Fruit fly (Drosophila melanogaster) whole organism, pupa: ENCODE results near the gene CG6005.

Experiments
- CG13204 ChIP-seq: fragments of 200-800 bp; sonication (Bioruptor generic); optimal IDR thresholded peaks from 2 replicates; lab custom pipeline; 2018; ENCODE audit warnings: missing biosample characterization, mild to moderate bottlenecking, missing genetic modification characterization, moderate library complexity
- CG15710 ChIP-seq: fragments of 200-800 bp; sonication (Bioruptor generic); optimal IDR thresholded peaks from 2 replicates; lab custom pipeline; 2018; ENCODE audit warnings: missing biosample characterization, mild to moderate bottlenecking, missing genetic modification characterization, moderate library complexity
- CG17806 ChIP-seq: fragments of 200-800 bp; sonication (Bioruptor generic); optimal IDR thresholded peaks from 2 replicates; lab custom pipeline; 2018; ENCODE audit warnings: missing biosample characterization, mild to moderate bottlenecking, missing genetic modification characterization, moderate library complexity
- CG32121 ChIP-seq: fragments of 200-800 bp; sonication (Bioruptor generic); IDR thresholded peaks from 2 replicates; pipeline ENCODE4 v1.3.6; 2022; ENCODE audit warnings: missing biosample characterization, missing genetic modification characterization
- CG34367 ChIP-seq: fragments of 200-800 bp; sonication (Bioruptor generic); optimal IDR thresholded peaks from 2 replicates; lab custom pipeline; 2018; ENCODE audit warnings: missing biosample characterization, mild to moderate bottlenecking, missing genetic modification characterization
- CG8159 ChIP-seq: fragments of 200-800 bp; sonication (Bioruptor generic); optimal IDR thresholded peaks from 3 replicates; lab custom pipeline; 2018; ENCODE audit warnings: missing biosample characterization, mild to moderate bottlenecking, missing genetic modification characterization, moderate library complexity
- CG8301 ChIP-seq: fragments of 200-800 bp; sonication (Bioruptor generic); optimal IDR thresholded peaks from 2 replicates; lab custom pipeline; 2018; ENCODE audit warnings: missing biosample characterization, mild to moderate bottlenecking, missing genetic modification characterization
- CG9948 ChIP-seq: fragments of 200-800 bp; sonication (Bioruptor generic); optimal IDR thresholded peaks from 2 replicates; lab custom pipeline; 2018; ENCODE audit warnings: missing biosample characterization, mild to moderate bottlenecking, missing genetic modification characterization, moderate library complexity
- EcR ChIP-seq: fragments of 200-800 bp; sonication (Bioruptor generic); optimal IDR thresholded peaks from 3 replicates; lab custom pipeline; 2019; ENCODE audit warnings: missing biosample characterization, missing genetic modification characterization, mild to moderate bottlenecking, moderate library complexity, missing genetic modification reagents
- Ets98B ChIP-seq: fragments of 200-800 bp; sonication (Bioruptor generic); IDR thresholded peaks from 2 replicates; pipeline ENCODE4 v1.3.6; 2022; ENCODE audit warnings: missing biosample characterization, missing genetic modification characterization

DNA sequence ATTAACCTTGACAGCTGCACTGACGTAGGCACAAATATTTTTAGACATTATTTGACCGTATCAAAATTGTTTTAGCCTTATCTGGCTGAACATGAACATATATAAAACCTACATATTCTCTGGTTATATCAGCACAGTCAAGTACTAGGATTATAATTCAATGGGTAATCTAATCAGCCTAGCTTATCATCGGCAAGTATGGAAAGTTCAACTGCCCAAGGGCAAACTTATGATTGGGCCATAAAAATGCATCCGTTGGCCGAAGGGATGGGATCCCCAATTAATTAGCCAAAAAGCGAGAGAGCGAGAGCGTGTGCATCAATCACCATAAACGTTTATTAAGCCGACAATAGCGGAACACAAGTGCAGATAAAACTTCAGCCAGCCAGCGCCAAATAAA is 41.6 kb upstream of the CG6005 start:
- TF ChIP-seq CG34367 (no peak), CG8159 (tag; lab: Kevin White, UChicago) (no peak), Ets98B (GFP tag; lab: Robert Waterston, UW) (no peak), EcR (GFP tag; lab: Kevin White, UChicago) (no peak), CG32121 (GFP tag; lab: Robert Waterston, UW) (no peak), CG8301 (tag; lab: Kevin White, UChicago) (no peak), CG9948 (no peak), CG13204 (GFP tag; lab: Kevin White, UChicago) (no peak), CG17806 (tag; lab: Kevin White, UChicago) (no peak), CG15710 (no peak)
